In the genomic region with DNA sequence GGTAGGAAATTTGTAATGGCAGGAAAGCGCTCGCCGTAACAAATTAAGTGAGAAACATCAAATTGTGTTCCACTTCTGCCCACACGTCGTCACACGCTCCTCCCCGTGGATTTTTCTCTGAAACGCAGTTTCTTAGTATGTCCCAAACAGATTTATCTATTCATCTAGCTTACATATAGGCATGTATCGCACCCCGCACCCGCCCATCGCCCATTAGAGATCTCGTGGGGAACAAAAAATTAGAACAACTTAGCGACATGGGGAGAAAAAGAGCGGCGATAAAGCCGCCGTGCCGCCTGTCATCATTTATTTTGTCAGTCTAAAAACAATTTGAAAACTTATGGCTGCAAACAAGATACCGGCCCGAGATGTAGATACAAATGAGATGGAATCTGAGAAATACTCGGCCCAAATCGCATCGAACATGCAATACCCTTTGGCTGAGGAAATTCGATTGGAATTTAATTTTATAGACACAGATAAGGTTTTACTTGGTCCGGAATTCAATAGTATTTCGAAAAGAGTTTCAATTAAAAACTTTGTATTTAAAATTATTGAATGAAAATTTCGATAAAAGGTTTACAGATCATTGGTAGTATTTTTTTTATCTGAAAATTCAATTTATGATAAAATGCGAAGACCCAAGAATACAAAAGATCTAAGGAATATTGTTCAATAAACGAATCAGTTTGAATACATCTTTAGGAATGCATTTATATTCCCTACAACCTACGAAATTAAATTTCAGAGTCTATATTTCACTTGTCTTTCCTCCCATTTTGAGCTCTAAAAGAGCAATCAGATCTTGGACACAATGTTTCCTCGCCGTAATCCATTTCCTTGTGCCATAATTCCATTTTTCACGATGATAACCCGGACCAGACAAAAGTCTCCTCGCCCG, we compare ENCODE assay signal across 1 fruit fly cellular context.
TF ChIP-seq lines count a peak whose summit lies in the region.

No protein-coding gene starts in this region.

TF ChIP-seq in whole organism, embryonic, 481 proteins besides CTCF, POLR2A, EP300 and RAD21 (continued from another document):
- TF ChIP-seq CG32767 (GFP tag; IDR thresholded peaks at IDR 0.05; lab: Robert Waterston, UW) (no peak), Rx (GFP tag; IDR thresholded peaks at IDR 0.05; lab: Robert Waterston, UW) (no peak), exex (tag; optimal IDR thresholded peaks at IDR 0.05; lab: Kevin White, UChicago) (no peak), CG3838 (GFP tag; optimal IDR thresholded peaks at IDR 0.05; lab: Kevin White, UChicago) (no peak), bigmax (GFP tag; optimal IDR thresholded peaks at IDR 0.05; lab: Kevin White, UChicago) (no peak), CG15696 (tag; optimal IDR thresholded peaks at IDR 0.05; lab: Kevin White, UChicago) (no peak), kah (GFP tag; optimal IDR thresholded peaks at IDR 0.05; lab: Kevin White, UChicago) (no peak), Bteb2 (GFP tag; optimal IDR thresholded peaks at IDR 0.05; lab: Kevin White, UChicago) (no peak), dimm (GFP tag; IDR thresholded peaks at IDR 0.05; lab: Robert Waterston, UW) (no peak), Ets65A (GFP tag; lab: Kevin White, UChicago) (no peak), emc (GFP tag; optimal IDR thresholded peaks at IDR 0.05; lab: Kevin White, UChicago) (no peak), CG9727 (GFP tag; optimal IDR thresholded peaks at IDR 0.05; lab: Kevin White, UChicago) (no peak), croc (GFP tag; conservative IDR thresholded peaks at IDR 0.05; lab: Robert Waterston, UW) (no peak), CG13894 (tag; optimal IDR thresholded peaks at IDR 0.05; lab: Kevin White, UChicago) (peak; percentile 28), Nf-YC (tag; optimal IDR thresholded peaks at IDR 0.05; lab: Kevin White, UChicago) (no peak), nom (GFP tag; optimal IDR thresholded peaks at IDR 0.05; lab: Kevin White, UChicago) (no peak), CG1647 (GFP tag; optimal IDR thresholded peaks at IDR 0.05; lab: Kevin White, UChicago) (no peak), run (tag; optimal IDR thresholded peaks at IDR 0.05; lab: Kevin White, UChicago) (no peak), aop (GFP tag; IDR thresholded peaks at IDR 0.05; lab: Robert Waterston, UW) (no peak), Bdp1 (GFP tag; optimal IDR thresholded peaks at IDR 0.05; lab: Kevin White, UChicago) (no peak), CG16815 (GFP tag; optimal IDR thresholded peaks at IDR 0.05; lab: Kevin White, UChicago) (no peak), Dbx (GFP tag; IDR thresholded peaks at IDR 0.05; lab: Robert Waterston, UW) (no peak), CG18764 (GFP tag; optimal IDR thresholded peaks at IDR 0.05; lab: Kevin White, UChicago) (no peak), CG4360 (GFP tag; IDR thresholded peaks at IDR 0.05; lab: Robert Waterston, UW) (no peak), CG10274 (GFP tag; optimal IDR thresholded peaks at IDR 0.05; lab: Kevin White, UChicago) (no peak), ham (GFP tag; IDR thresholded peaks at IDR 0.05; lab: Robert Waterston, UW) (no peak), CG12769 (tag; optimal IDR thresholded peaks at IDR 0.05; lab: Kevin White, UChicago) (peak; percentile 82), Rfx (GFP tag; IDR thresholded peaks at IDR 0.05; lab: Robert Waterston, UW) (no peak), CG1233 (GFP tag; optimal IDR thresholded peaks at IDR 0.05; lab: Kevin White, UChicago) (no peak), Hmr (GFP tag; optimal IDR thresholded peaks at IDR 0.05; lab: Kevin White, UChicago) (no peak), Optix (GFP tag; IDR thresholded peaks at IDR 0.05; lab: Robert Waterston, UW) (no peak), sens-2 (GFP tag; IDR thresholded peaks at IDR 0.05; lab: Robert Waterston, UW) (no peak), CG15479 (GFP tag; optimal IDR thresholded peaks at IDR 0.05; lab: Kevin White, UChicago) (no peak), CG18262 (tag; optimal IDR thresholded peaks at IDR 0.05; lab: Kevin White, UChicago) (peak; percentile 0), Dref (GFP tag; IDR thresholded peaks at IDR 0.05; lab: Robert Waterston, UW) (no peak), CG11085 (GFP tag; IDR thresholded peaks at IDR 0.05; lab: Robert Waterston, UW) (no peak), CG6854 (GFP tag; optimal IDR thresholded peaks at IDR 0.05; lab: Kevin White, UChicago) (no peak), CG7357 (GFP tag; IDR thresholded peaks at IDR 0.05; lab: Robert Waterston, UW) (no peak), mam (GFP tag; optimal IDR thresholded peaks at IDR 0.05; lab: Kevin White, UChicago) (no peak), Fer2 (tag; optimal IDR thresholded peaks at IDR 0.05; lab: Kevin White, UChicago) (no peak), dan (GFP tag; IDR thresholded peaks at IDR 0.05; lab: Robert Waterston, UW) (no peak), CG32772 (GFP tag; IDR thresholded peaks at IDR 0.05; lab: Robert Waterston, UW) (no peak), CG12104 (GFP tag; optimal IDR thresholded peaks at IDR 0.05; lab: Kevin White, UChicago) (no peak), CG6654 (GFP tag; optimal IDR thresholded peaks at IDR 0.05; lab: Kevin White, UChicago) (no peak), Spps (tag; optimal IDR thresholded peaks at IDR 0.05; lab: Kevin White, UChicago) (no peak), CG34376 (GFP tag; optimal IDR thresholded peaks at IDR 0.05; lab: Kevin White, UChicago) (no peak), CG11247 (GFP tag; IDR thresholded peaks at IDR 0.05; lab: Robert Waterston, UW) (no peak), dm (GFP tag; optimal IDR thresholded peaks at IDR 0.05; lab: Kevin White, UChicago) (no peak), E2f2 (GFP tag; IDR thresholded peaks at IDR 0.05; lab: Robert Waterston, UW) (no peak), CG42726 (GFP tag; IDR thresholded peaks at IDR 0.05; lab: Robert Waterston, UW; ENCODE audit: partially characterized antibody) (no peak), CG12236 (GFP tag; optimal IDR thresholded peaks at IDR 0.05; lab: Kevin White, UChicago) (no peak), sima (GFP tag; optimal IDR thresholded peaks at IDR 0.05; lab: Kevin White, UChicago) (no peak), luna (GFP tag; optimal IDR thresholded peaks at IDR 0.05; lab: Kevin White, UChicago) (no peak), D19A (tag; optimal IDR thresholded peaks at IDR 0.05; lab: Kevin White, UChicago) (peak; percentile 94), CG31224 (GFP tag; IDR thresholded peaks at IDR 0.05; lab: Robert Waterston, UW) (no peak), ase (GFP tag; IDR thresholded peaks at IDR 0.05; lab: Robert Waterston, UW) (no peak), CG13624 (GFP tag; optimal IDR thresholded peaks at IDR 0.05; lab: Kevin White, UChicago) (peak; percentile 29), CG6683 (GFP tag; optimal IDR thresholded peaks at IDR 0.05; lab: Kevin White, UChicago) (no peak), Doc2 (GFP tag; IDR thresholded peaks at IDR 0.05; lab: Robert Waterston, UW) (no peak), CrebB (tag; optimal IDR thresholded peaks at IDR 0.05; lab: Kevin White, UChicago) (no peak), Trl (optimal IDR thresholded peaks at IDR 0.05; lab: Kevin White, UChicago) (no peak), Trl (GFP tag; optimal IDR thresholded peaks at IDR 0.05; lab: Kevin White, UChicago) (no peak), p53 (GFP tag; optimal IDR thresholded peaks at IDR 0.05; lab: Kevin White, UChicago) (no peak), CG31441 (GFP tag; IDR thresholded peaks at IDR 0.05; lab: Robert Waterston, UW) (no peak), CkIIα-i1 (GFP tag; IDR thresholded peaks at IDR 0.05; lab: Robert Waterston, UW) (no peak), Asciz (GFP tag; optimal IDR thresholded peaks at IDR 0.05; lab: Kevin White, UChicago) (no peak), zfh1 (GFP tag; IDR thresholded peaks at IDR 0.05; lab: Robert Waterston, UW) (no peak), cas (GFP tag; IDR thresholded peaks at IDR 0.05; lab: Robert Waterston, UW) (no peak), pros (GFP tag; optimal IDR thresholded peaks at IDR 0.05; lab: Kevin White, UChicago) (peak; percentile 4), CG17361 (GFP tag; IDR thresholded peaks at IDR 0.05; lab: Robert Waterston, UW) (0 out of 3 replicates have a peak, but pooled peaks have one; percentile 26), Sry-δ (GFP tag; optimal IDR thresholded peaks at IDR 0.05; lab: Kevin White, UChicago) (no peak), seq (GFP tag; IDR thresholded peaks at IDR 0.05; lab: Robert Waterston, UW) (no peak), nau (GFP tag; optimal IDR thresholded peaks at IDR 0.05; lab: Kevin White, UChicago) (peak; percentile 67), Dad (GFP tag; optimal IDR thresholded peaks at IDR 0.05; lab: Kevin White, UChicago) (no peak), CG17829 (tag; optimal IDR thresholded peaks at IDR 0.05; lab: Kevin White, UChicago) (no peak), oc (tag; optimal IDR thresholded peaks at IDR 0.05; lab: Kevin White, UChicago) (peak; percentile 45), h (optimal IDR thresholded peaks at IDR 0.05; lab: Kevin White, UChicago) (no peak), grn (GFP tag; optimal IDR thresholded peaks at IDR 0.05; lab: Kevin White, UChicago) (peak; percentile 90), gsb (GFP tag; IDR thresholded peaks at IDR 0.05; lab: Robert Waterston, UW) (no peak), CG2120 (GFP tag; optimal IDR thresholded peaks at IDR 0.05; lab: Kevin White, UChicago) (no peak), CG3163 (GFP tag; optimal IDR thresholded peaks at IDR 0.05; lab: Kevin White, UChicago) (no peak), HLH3B (GFP tag; IDR thresholded peaks at IDR 0.05; lab: Robert Waterston, UW) (no peak), Opbp (GFP tag; IDR thresholded peaks at IDR 0.05; lab: Robert Waterston, UW; ENCODE audit: partially characterized antibody) (no peak), Pdp1 (GFP tag; optimal IDR thresholded peaks at IDR 0.05; lab: Kevin White, UChicago) (no peak), HmgZ (tag; optimal IDR thresholded peaks at IDR 0.05; lab: Kevin White, UChicago) (no peak), HHEX (GFP tag; optimal IDR thresholded peaks at IDR 0.05; lab: Kevin White, UChicago) (no peak), gem (tag; optimal IDR thresholded peaks at IDR 0.05; lab: Kevin White, UChicago) (peak; percentile 32), ab (GFP tag; optimal IDR thresholded peaks at IDR 0.05; lab: Kevin White, UChicago) (no peak), Awh (GFP tag; IDR thresholded peaks at IDR 0.05; lab: Robert Waterston, UW) (peak; percentile 70), CG9609 (GFP tag; optimal IDR thresholded peaks at IDR 0.05; lab: Kevin White, UChicago) (no peak), Lim3 (GFP tag; IDR thresholded peaks at IDR 0.05; lab: Robert Waterston, UW) (no peak), CG7928 (GFP tag; optimal IDR thresholded peaks at IDR 0.05; lab: Kevin White, UChicago) (no peak), CG12219 (GFP tag; optimal IDR thresholded peaks at IDR 0.05; lab: Kevin White, UChicago) (no peak), ERR (GFP tag; optimal IDR thresholded peaks at IDR 0.05; lab: Kevin White, UChicago) (no peak), CG9437 (GFP tag; optimal IDR thresholded peaks at IDR 0.05; lab: Kevin White, UChicago) (no peak), knrl (GFP tag; IDR thresholded peaks at IDR 0.05; lab: Robert Waterston, UW; ENCODE audit: partially characterized antibody) (no peak), CG34224 (GFP tag; IDR thresholded peaks at IDR 0.05; lab: Robert Waterston, UW; ENCODE audit: partially characterized antibody) (no peak), hth (optimal IDR thresholded peaks at IDR 0.05; lab: Kevin White, UChicago) (no peak), Taf1 (GFP tag; IDR thresholded peaks at IDR 0.05; lab: Robert Waterston, UW) (no peak), MTF-1 (GFP tag; optimal IDR thresholded peaks at IDR 0.05; lab: Kevin White, UChicago; ENCODE audit: borderline replicate concordance) (no peak), CG7271 (tag; optimal IDR thresholded peaks at IDR 0.05; lab: Kevin White, UChicago) (no peak), CG32532 (GFP tag; IDR thresholded peaks at IDR 0.05; lab: Robert Waterston, UW) (no peak), pho (GFP tag; optimal IDR thresholded peaks at IDR 0.05; lab: Kevin White, UChicago) (no peak), CG34422 (GFP tag; IDR thresholded peaks at IDR 0.05; lab: Robert Waterston, UW) (no peak), tio (GFP tag; optimal IDR thresholded peaks at IDR 0.05; lab: Kevin White, UChicago) (no peak), Neu2 (GFP tag; optimal IDR thresholded peaks at IDR 0.05; lab: Kevin White, UChicago; ENCODE audit: borderline replicate concordance) (no peak), B-H2 (GFP tag; optimal IDR thresholded peaks at IDR 0.05; lab: Kevin White, UChicago) (no peak), ssp (GFP tag; IDR thresholded peaks at IDR 0.05; lab: Robert Waterston, UW) (no peak), ken (GFP tag; IDR thresholded peaks at IDR 0.05; lab: Robert Waterston, UW) (no peak), prd (optimal IDR thresholded peaks at IDR 0.05; lab: Kevin White, UChicago) (no peak), prd (GFP tag; IDR thresholded peaks at IDR 0.05; lab: Robert Waterston, UW) (no peak), BtbVII (GFP tag; optimal IDR thresholded peaks at IDR 0.05; lab: Kevin White, UChicago) (no peak), E2f1 (GFP tag; IDR thresholded peaks at IDR 0.05; lab: Robert Waterston, UW) (no peak), CG13123 (GFP tag; optimal IDR thresholded peaks at IDR 0.05; lab: Kevin White, UChicago) (no peak), chinmo (GFP tag; IDR thresholded peaks at IDR 0.05; lab: Robert Waterston, UW; ENCODE audit: partially characterized antibody) (0 out of 4 replicates have a peak, but pooled peaks have one; percentile 57), CG12942 (GFP tag; optimal IDR thresholded peaks at IDR 0.05; lab: Kevin White, UChicago) (no peak), CG31365 (tag; optimal IDR thresholded peaks at IDR 0.05; lab: Kevin White, UChicago) (no peak), Nf-YB (GFP tag; optimal IDR thresholded peaks at IDR 0.05; lab: Kevin White, UChicago) (no peak), sim (GFP tag; IDR thresholded peaks at IDR 0.05; lab: Robert Waterston, UW) (no peak), HLHmδ (GFP tag; optimal IDR thresholded peaks at IDR 0.05; lab: Kevin White, UChicago) (no peak), toy (GFP tag; IDR thresholded peaks at IDR 0.05; lab: Robert Waterston, UW) (no peak), CG2678 (tag; optimal IDR thresholded peaks at IDR 0.05; lab: Kevin White, UChicago) (no peak), bcd (GFP tag; optimal IDR thresholded peaks at IDR 0.05; lab: Kevin White, UChicago) (no peak), Max (GFP tag; optimal IDR thresholded peaks at IDR 0.05; lab: Kevin White, UChicago) (no peak), CG10959 (GFP tag; IDR thresholded peaks at IDR 0.05; lab: Robert Waterston, UW) (no peak), Ptx1 (GFP tag; IDR thresholded peaks at IDR 0.05; lab: Robert Waterston, UW) (no peak), Sin3A (optimal IDR thresholded peaks at IDR 0.05; lab: Kevin White, UChicago) (no peak), odd (GFP tag; optimal IDR thresholded peaks at IDR 0.05; lab: Kevin White, UChicago) (no peak), kay (GFP tag; optimal IDR thresholded peaks at IDR 0.05; lab: Kevin White, UChicago) (no peak), Oaz (GFP tag; IDR thresholded peaks at IDR 0.05; lab: Robert Waterston, UW) (no peak)
TF ChIP-seq in whole organism, embryonic: peak in this region for 38.
